Fruit fly (Drosophila melanogaster) whole organism: ENCODE measurements around the gene PDCD-5.

Experiments
- CG8478 ChIP-seq: fragments of >200 bp; optimal IDR thresholded peaks from 2 replicates; lab custom pipeline; 2018; ENCODE audit warnings: inconsistent platforms
- Dll ChIP-seq: fragments of >200 bp; optimal IDR thresholded peaks from 2 replicates; lab custom pipeline; 2017
- psq ChIP-seq: fragments of >200 bp; optimal IDR thresholded peaks from 2 replicates; lab custom pipeline; 2017

DNA sequence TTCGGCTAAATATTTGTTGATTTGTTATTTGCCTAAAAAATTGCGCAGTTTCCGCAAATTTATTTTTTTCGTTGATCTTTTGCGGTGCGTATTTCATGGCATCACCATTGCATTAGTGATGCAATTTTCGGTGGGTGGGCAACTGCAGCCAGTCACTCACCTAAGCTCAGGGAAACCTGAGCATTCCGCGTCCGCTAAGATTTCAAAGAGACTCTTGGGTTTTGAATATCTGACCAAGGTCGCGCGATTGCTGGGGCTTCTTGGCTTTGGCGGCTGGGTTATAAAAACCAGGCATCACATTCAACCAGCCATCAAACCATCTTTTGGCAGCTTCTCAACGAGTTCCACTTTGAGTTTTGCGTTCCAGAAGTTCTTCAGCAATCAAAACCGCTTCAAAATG lies 30.6 kb upstream of the PDCD-5 start, which contains the start of gene CG13071:
- TF ChIP-seq CG8478 (lab: Kevin White, UChicago): no peak
- TF ChIP-seq psq: no peak
- no peak for TF ChIP-seq Dll (lab: Kevin White, UChicago)
